Worm (Caenorhabditis elegans): Measurements from ENCODE around the gene sri-62.

DNA sequence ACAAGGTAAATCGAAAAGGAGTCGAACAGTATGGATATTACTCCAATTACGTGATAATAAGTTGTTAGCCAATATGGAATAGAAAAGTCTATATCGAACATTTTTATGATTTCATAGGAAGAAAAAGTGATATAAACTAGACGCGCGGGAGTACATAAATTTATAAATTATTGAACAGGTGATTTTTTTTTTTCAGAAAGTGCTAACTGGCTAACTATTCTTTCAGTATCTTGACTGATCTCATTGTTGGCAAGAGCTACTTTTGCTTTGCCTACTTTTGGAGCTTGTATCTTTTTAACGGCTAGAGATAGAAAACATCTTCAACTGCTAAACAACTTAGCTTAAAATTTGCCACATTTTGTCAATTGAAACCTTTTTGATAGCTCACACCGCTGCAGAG, 4.5 kb upstream of the sri-62 start, which contains the start of gene sri-60:
- no peak for TF ChIP-seq cey-2 (tag; optimal IDR thresholded peaks at IDR 0.05; ENCODE audit: borderline replicate concordance, insufficient read depth)
- no peak for TF ChIP-seq mdl-1 (tag; optimal IDR thresholded peaks at IDR 0.05)
- no peak for TF ChIP-seq lin-15B (tag; optimal IDR thresholded peaks at IDR 0.05)
- no peak for TF ChIP-seq nhr-237 (tag; optimal IDR thresholded peaks at IDR 0.05)

All from whole organism, L4 larva.